Worm (Caenorhabditis elegans): ENCODE data around the gene chdh-1.

chdh-1 gene

ce11 chrII:8648843-8649242, 49.9 kb downstream of the chdh-1 start:
- TF ChIP-seq hlh-8 (tag; optimal IDR thresholded peaks at IDR 0.05) (no peak), dve-1 (tag; optimal IDR thresholded peaks at IDR 0.05) (no peak), ceh-30 (tag; optimal IDR thresholded peaks at IDR 0.05) (no peak), ceh-6 (GFP tag; optimal IDR thresholded peaks at IDR 0.05) (no peak), lin-11 (tag; optimal IDR thresholded peaks at IDR 0.05) (no peak), hlh-13 (GFP tag; optimal IDR thresholded peaks at IDR 0.05) (no peak), ceh-2 (tag; optimal IDR thresholded peaks at IDR 0.05) (no peak), tbx-7 (tag; optimal IDR thresholded peaks at IDR 0.05) (no peak), ztf-16 (tag; optimal IDR thresholded peaks at IDR 0.05) (no peak), nhr-232 (tag; optimal IDR thresholded peaks at IDR 0.05) (no peak), Y22D7AL.16 (tag; optimal IDR thresholded peaks at IDR 0.05) (no peak), mec-3 (tag; optimal IDR thresholded peaks at IDR 0.05; ENCODE audit: borderline replicate concordance) (no peak), syd-9 (tag; optimal IDR thresholded peaks at IDR 0.05) (no peak), odd-2 (tag; optimal IDR thresholded peaks at IDR 0.05) (no peak)

Data from whole organism, late embryonic.